Fruit fly (Drosophila melanogaster): ENCODE results near the gene RpL7.

The RpL7 gene

DNA sequence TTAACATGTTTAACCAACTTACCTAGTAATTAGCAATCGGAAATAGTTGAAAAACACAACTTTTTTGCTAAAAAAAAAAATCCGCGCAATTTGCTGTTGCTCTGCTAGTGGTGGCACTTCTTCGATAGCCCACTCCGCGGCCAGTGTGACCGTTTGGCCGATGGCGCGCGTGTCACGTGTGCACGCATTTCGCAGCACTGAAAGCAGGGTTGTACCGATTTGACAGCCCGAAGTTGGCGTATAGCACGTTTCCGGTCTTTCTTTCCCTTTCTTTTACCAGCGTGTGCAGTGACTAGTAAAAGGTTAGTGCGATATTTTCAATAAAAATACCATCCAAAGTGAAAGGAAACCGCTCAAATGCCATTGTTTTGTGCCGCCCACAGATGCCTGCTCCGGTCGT lies at the start of gene RpL7, which contains the start of gene Ripalpha (continued):
- TF ChIP-seq CG11294 (GFP tag; IDR thresholded peaks at IDR 0.05) (no peak; the same call in 1 of the 2 replicates), CG34406 (GFP tag; optimal IDR thresholded peaks at IDR 0.05) (peak; percentile 92), Eip78C (GFP tag) (peak; percentile 95), lz (GFP tag; optimal IDR thresholded peaks at IDR 0.05) (peak; percentile 97), fd59A (GFP tag; optimal IDR thresholded peaks at IDR 0.05) (peak; percentile 75), CG31627 (GFP tag; optimal IDR thresholded peaks at IDR 0.05) (peak; percentile 96), dac (GFP tag; optimal IDR thresholded peaks at IDR 0.05) (peak; percentile 92), CG10669 (GFP tag; optimal IDR thresholded peaks at IDR 0.05) (peak; percentile 81)

DNA sequence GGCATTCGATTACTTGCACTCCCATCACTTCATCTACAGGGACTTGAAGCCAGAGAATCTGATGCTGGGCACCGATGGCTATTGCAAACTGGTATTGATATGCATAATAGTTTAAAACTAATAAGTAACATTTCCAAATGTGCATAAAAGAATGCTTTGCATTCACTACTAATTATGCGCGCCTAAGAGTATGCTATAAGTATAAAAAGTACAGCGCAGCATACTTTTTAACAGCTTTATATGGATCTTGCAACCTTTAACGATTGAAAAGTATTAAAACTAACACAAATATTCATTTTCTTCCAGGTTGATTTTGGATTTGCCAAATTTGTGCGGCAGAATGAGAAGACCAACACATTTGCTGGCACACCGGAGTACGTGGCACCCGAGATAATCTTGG lies 46.4 kb upstream of the RpL7 start:
- TF ChIP-seq CG11902 (GFP tag; optimal IDR thresholded peaks at IDR 0.05) (no peak), fd85E (GFP tag; optimal IDR thresholded peaks at IDR 0.05) (no peak), OdsH (GFP tag; optimal IDR thresholded peaks at IDR 0.05) (no peak), CG4318 (GFP tag; optimal IDR thresholded peaks at IDR 0.05) (no peak), salr (GFP tag; optimal IDR thresholded peaks at IDR 0.05) (no peak)

DNA sequence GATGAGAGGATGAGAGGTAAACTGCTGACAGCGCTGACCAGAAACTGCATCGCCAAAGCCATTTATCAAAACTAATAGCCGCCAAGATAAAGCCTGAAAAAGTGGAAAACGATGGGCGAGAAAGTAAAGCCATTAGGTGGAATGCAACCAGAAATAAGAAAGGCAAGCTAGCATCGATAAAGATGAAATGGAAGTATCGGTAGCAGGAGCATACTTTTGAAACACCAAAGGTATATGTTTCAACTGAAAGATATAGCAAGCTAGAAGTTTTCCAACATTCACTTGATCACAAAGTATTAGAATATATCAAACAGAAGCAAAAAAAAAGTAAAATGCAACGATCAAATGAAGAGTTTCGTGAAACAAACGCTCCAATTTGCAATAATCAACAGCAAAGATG lies 28.4 kb upstream of the RpL7 start, which contains the start of gene CG13137:
TSS of gene CG13137 (plus strand) at position 301 of the 400 bp plus-strand sequence.
- no peak for TF ChIP-seq CG1621 (tag; optimal IDR thresholded peaks at IDR 0.05)
- no peak for TF ChIP-seq CG10669 (GFP tag; optimal IDR thresholded peaks at IDR 0.05)
- no peak for TF ChIP-seq Blimp-1 (GFP tag; optimal IDR thresholded peaks at IDR 0.05)
- no peak for TF ChIP-seq fd85E (GFP tag; optimal IDR thresholded peaks at IDR 0.05)
- no peak for TF ChIP-seq Met (GFP tag; optimal IDR thresholded peaks at IDR 0.05)
- no peak for TF ChIP-seq CG31627 (GFP tag; optimal IDR thresholded peaks at IDR 0.05)
- TF ChIP-seq CG3919 (GFP tag; optimal IDR thresholded peaks at IDR 0.05), result no peak
- TF ChIP-seq Hr39 (GFP tag; optimal IDR thresholded peaks at IDR 0.05), result no peak
- TF ChIP-seq CG10631 (GFP tag; optimal IDR thresholded peaks at IDR 0.05), result no peak

DNA sequence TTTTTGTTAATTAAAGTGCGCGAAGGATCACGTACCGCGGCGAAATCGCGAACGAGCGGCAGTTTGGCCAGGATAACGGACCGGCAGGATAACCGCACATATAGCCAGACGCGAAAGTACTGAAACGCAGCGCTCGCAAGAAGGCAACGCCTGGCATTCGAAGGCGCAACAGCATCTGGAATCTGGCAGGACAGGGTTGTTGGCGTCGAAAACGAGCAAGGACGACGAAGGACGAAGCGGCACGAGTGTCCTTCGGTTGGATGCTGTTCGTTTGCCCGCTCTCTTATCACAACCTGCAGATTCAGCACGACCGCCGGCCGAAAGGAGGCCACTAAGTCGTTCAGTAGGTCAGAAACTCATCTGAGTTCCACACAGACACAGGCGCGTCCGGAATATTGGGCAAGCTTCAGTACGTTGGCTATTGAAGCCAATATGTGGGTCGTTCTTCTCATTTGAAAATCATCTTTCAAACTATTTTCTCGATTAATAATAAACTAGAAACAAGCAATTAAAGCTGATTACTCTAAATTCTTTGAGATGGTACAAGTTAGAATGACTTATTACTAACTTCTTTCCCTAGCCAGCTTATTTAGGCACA lies 20.5 kb upstream of the RpL7 start, which contains the start of gene CG44153:
TSS of gene CG44153 (minus strand) at position 75 of the 598 bp plus-strand sequence.
- no peak for TF ChIP-seq svp (GFP tag)
- no peak for TF ChIP-seq ss (GFP tag; optimal IDR thresholded peaks at IDR 0.05)
- TF ChIP-seq CG6276 (GFP tag; optimal IDR thresholded peaks at IDR 0.05), result no peak

DNA sequence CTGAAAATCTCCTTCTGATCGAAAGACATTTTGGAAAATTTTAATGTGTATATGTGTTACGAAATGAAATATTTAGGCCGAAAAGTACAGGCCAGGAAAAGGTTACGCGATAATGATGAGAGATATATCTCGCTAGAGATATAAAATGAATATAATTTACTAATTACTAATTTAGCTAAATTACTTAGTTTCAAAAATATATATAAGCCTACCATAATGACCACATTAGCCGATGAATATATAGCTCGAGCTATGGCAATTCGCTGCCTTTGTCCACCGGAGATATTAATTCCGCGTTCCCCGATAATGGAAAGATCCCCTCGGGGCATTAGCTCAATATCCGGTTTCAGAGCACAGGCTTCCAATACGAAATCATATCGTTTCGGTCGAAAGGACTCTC lies 9.4 kb upstream of the RpL7 start, which contains the start of gene Fum4:
TSS of gene Fum4 (minus strand) at position 101 of the 400 bp plus-strand sequence.
- TF ChIP-seq CG6854 (GFP tag; optimal IDR thresholded peaks at IDR 0.05) (no peak), spab (GFP tag; optimal IDR thresholded peaks at IDR 0.05) (no peak)

DNA sequence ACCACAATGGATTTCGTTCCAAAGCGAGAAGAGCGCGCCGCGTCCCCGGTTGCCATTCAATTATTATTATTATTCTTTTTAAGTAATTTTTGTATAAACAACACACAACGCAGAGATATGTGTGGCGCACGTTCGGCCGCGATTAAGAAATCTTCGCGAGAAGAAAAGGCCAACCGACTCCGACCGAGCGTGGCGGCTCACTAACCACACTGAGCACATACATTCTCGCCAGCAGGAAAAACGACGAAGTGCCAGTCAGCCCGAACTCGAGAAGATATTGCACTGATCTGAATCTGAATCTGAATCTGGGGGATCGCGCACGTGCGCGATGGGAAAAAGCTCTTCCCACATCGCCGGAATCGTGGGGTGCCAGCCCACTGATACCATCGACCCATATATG lies 1.9 kb upstream of the RpL7 start, which contains the start of gene Sur:
TSS of gene Sur (minus strand) at position 207 of the 400 bp plus-strand sequence.
- TF ChIP-seq CG6792 (GFP tag; optimal IDR thresholded peaks at IDR 0.05), result no peak
- TF ChIP-seq spab (GFP tag; optimal IDR thresholded peaks at IDR 0.05), result no peak
- TF ChIP-seq CG9139 (GFP tag; optimal IDR thresholded peaks at IDR 0.05), result no peak
- no peak for TF ChIP-seq Smox (GFP tag; optimal IDR thresholded peaks at IDR 0.05)
- TF ChIP-seq cyc (GFP tag; optimal IDR thresholded peaks at IDR 0.05), result no peak
- TF ChIP-seq CG6276 (GFP tag; optimal IDR thresholded peaks at IDR 0.05), result no peak
- peak; percentile 18; the same call in 1 of the 3 replicates for TF ChIP-seq CG6163 (GFP tag; IDR thresholded peaks at IDR 0.05)
- no peak for TF ChIP-seq achi (GFP tag; optimal IDR thresholded peaks at IDR 0.05)
- no peak for TF ChIP-seq CG3032 (tag; optimal IDR thresholded peaks at IDR 0.05)
- no peak for TF ChIP-seq dsx (GFP tag; optimal IDR thresholded peaks at IDR 0.05; ENCODE audit: poor library complexity, severe bottlenecking)
- no peak for TF ChIP-seq pdm3 (GFP tag; optimal IDR thresholded peaks at IDR 0.05)
- no peak for TF ChIP-seq CG8632 (GFP tag; optimal IDR thresholded peaks at IDR 0.05)
- peak; percentile 58 for TF ChIP-seq Eip78C (GFP tag)
- TF ChIP-seq Sox102F (GFP tag; optimal IDR thresholded peaks at IDR 0.05), result no peak
- TF ChIP-seq eg (GFP tag; IDR thresholded peaks at IDR 0.05), result no peak
- no peak for TF ChIP-seq topi (GFP tag; optimal IDR thresholded peaks at IDR 0.05)
- TF ChIP-seq dac (GFP tag; optimal IDR thresholded peaks at IDR 0.05), result no peak
- TF ChIP-seq fd59A (GFP tag; optimal IDR thresholded peaks at IDR 0.05), result no peak
- no peak for TF ChIP-seq CG8119 (GFP tag; IDR thresholded peaks at IDR 0.05)
- TF ChIP-seq salr (GFP tag; optimal IDR thresholded peaks at IDR 0.05), result no peak
- peak; percentile 15 for TF ChIP-seq fkh (GFP tag; optimal IDR thresholded peaks at IDR 0.05)
- peak; percentile 84 for TF ChIP-seq svp (GFP tag)
- no peak for TF ChIP-seq CG31627 (GFP tag; optimal IDR thresholded peaks at IDR 0.05)
- no peak for TF ChIP-seq CG11902 (GFP tag; optimal IDR thresholded peaks at IDR 0.05)
- TF ChIP-seq CG3919 (GFP tag; optimal IDR thresholded peaks at IDR 0.05), result no peak
- no peak for TF ChIP-seq CG16779 (tag; optimal IDR thresholded peaks at IDR 0.05)
